Worm (Caenorhabditis elegans) whole organism, L2 larva: Measurements from ENCODE around the gene C50F4.10.

Experiments used
- elt-1 ChIP-seq: fragments of 150-350 bp; optimal IDR thresholded peaks from 2 replicates; lab custom pipeline; 2014; ENCODE audit warnings: missing biosample characterization, missing genetic modification characterization
- elt-3 ChIP-seq: sonication (generic microtip); optimal IDR thresholded peaks from 2 replicates; lab custom pipeline; 2017; ENCODE audit warnings: missing biosample characterization, missing genetic modification characterization
- mab-5 ChIP-seq: fragments of 150-350 bp; optimal IDR thresholded peaks from 2 replicates; lab custom pipeline; 2014; ENCODE audit warnings: missing biosample characterization, missing genetic modification characterization
- nhr-12 ChIP-seq: fragments of 150-350 bp; optimal IDR thresholded peaks from 2 replicates; lab custom pipeline; 2014; ENCODE audit warnings: missing biosample characterization, missing genetic modification characterization
- nhr-77 ChIP-seq: fragments of 150-350 bp; optimal IDR thresholded peaks from 2 replicates; lab custom pipeline; 2014; ENCODE audit warnings: missing biosample characterization, missing genetic modification characterization
- peb-1 ChIP-seq: fragments of 150-350 bp; optimal IDR thresholded peaks from 2 replicates; lab custom pipeline; 2014; ENCODE audit warnings: missing biosample characterization, missing genetic modification characterization
- sma-3 ChIP-seq: sonication (generic microtip); optimal IDR thresholded peaks from 2 replicates; lab custom pipeline; 2016; ENCODE audit warnings: missing genetic modification reagents, missing genetic modification characterization, missing compliant biosample characterization
- snpc-4 ChIP-seq: fragments of 150-350 bp; optimal IDR thresholded peaks from 2 replicates; lab custom pipeline; 2014; ENCODE audit warnings: missing biosample characterization, missing genetic modification characterization
- unc-62 ChIP-seq: fragments of 150-350 bp; optimal IDR thresholded peaks from 2 replicates; lab custom pipeline; 2014; ENCODE audit warnings: missing biosample characterization, missing genetic modification reagents, missing genetic modification characterization

DNA sequence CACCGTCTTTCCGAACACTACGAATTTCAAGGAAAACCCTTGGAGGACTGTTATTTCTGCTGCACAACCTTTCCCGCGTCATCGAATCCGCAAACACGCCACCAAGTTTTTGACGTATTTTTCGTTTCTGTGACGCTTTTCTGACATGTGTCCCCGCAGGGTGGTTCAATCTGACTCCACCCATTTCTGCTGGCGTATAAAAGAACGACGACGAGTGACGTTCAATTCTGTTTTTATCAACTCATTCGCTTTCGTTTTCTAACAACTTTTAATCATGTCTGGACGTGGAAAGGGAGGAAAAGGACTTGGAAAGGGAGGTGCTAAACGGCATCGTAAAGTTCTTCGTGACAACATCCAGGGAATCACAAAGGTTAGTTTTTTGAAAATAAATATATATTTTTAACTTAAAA lies 15.5 kb upstream of the C50F4.10 start, which contains the start of gene his-37:
- no peak for TF ChIP-seq elt-1 (tag; lab: Kevin White, UChicago)
- TF ChIP-seq sma-3 (GFP tag; lab: Kevin White, UChicago) = peak; percentile 100
- TF ChIP-seq unc-62 (GFP tag; lab: Kevin White, UChicago) = peak; percentile 92
- TF ChIP-seq nhr-77 (tag; lab: Kevin White, UChicago) = peak; percentile 92
- TF ChIP-seq mab-5 (tag; lab: Kevin White, UChicago) = peak; percentile 94
- TF ChIP-seq elt-3 (tag; lab: Kevin White, UChicago) = no peak
- peak; percentile 93 for TF ChIP-seq snpc-4 (tag; lab: Kevin White, UChicago)
- peak; percentile 71 for TF ChIP-seq nhr-12 (tag; lab: Kevin White, UChicago)
- no peak for TF ChIP-seq peb-1
